Fruit fly (Drosophila melanogaster) whole organism, embryonic: Measurements from ENCODE around the gene CG12012.

Source experiments
- Ada2b ChIP-seq: fragments of 200-800 bp; sonication (Bioruptor generic); IDR thresholded peaks from 2 replicates; pipeline ENCODE4 v1.3.6; 2022; ENCODE audit warnings: missing biosample characterization, missing genetic modification characterization
- C15 ChIP-seq: fragments of 200-800 bp; sonication (Bioruptor generic); IDR thresholded peaks from 3 replicates; pipeline ENCODE4 v1.3.6; 2022; ENCODE audit warnings: missing biosample characterization, missing genetic modification characterization
- CG11093 ChIP-seq: fragments of 200-800 bp; sonication (Bioruptor generic); IDR thresholded peaks from 3 replicates; pipeline ENCODE4 v1.3.6; 2022; ENCODE audit warnings: missing biosample characterization, missing genetic modification characterization
- CG11560 ChIP-seq: fragments of 200-800 bp; sonication (Bioruptor generic); IDR thresholded peaks from 3 replicates; pipeline ENCODE4 v1.3.6; 2022; ENCODE audit warnings: missing biosample characterization, missing genetic modification characterization
- CG11695 ChIP-seq: fragments of 200-800 bp; sonication (Bioruptor generic); IDR thresholded peaks from 3 replicates; pipeline ENCODE4 v1.3.6; 2022; ENCODE audit warnings: missing biosample characterization, missing genetic modification characterization
- CG12769 ChIP-seq: fragments of 200-800 bp; sonication (Bioruptor generic); optimal IDR thresholded peaks from 2 replicates; lab custom pipeline; 2019; ENCODE audit warnings: missing biosample characterization, mild to moderate bottlenecking, missing genetic modification characterization, moderate library complexity
- CG14667 ChIP-seq: fragments of 200-800 bp; sonication (Bioruptor generic); IDR thresholded peaks from 2 replicates; pipeline ENCODE4 v1.3.6; 2022; ENCODE audit warnings: missing biosample characterization, missing genetic modification characterization
- CG14965 ChIP-seq: fragments of 200-800 bp; sonication (Bioruptor generic); optimal IDR thresholded peaks from 2 replicates; lab custom pipeline; 2016; ENCODE audit warnings: missing biosample characterization, missing genetic modification characterization, borderline replicate concordance
- CG15011 ChIP-seq: fragments of 200-800 bp; sonication (Bioruptor generic); optimal IDR thresholded peaks from 3 replicates; lab custom pipeline; 2018; ENCODE audit warnings: missing biosample characterization, mild to moderate bottlenecking, missing genetic modification characterization
- CG15514 ChIP-seq: fragments of 200-800 bp; sonication (Bioruptor generic); optimal IDR thresholded peaks from 3 replicates; lab custom pipeline; 2017; ENCODE audit warnings: missing biosample characterization, missing genetic modification characterization, mild to moderate bottlenecking, moderate library complexity, missing genetic modification reagents
- CG1647 ChIP-seq: fragments of 200-800 bp; sonication (Bioruptor generic); optimal IDR thresholded peaks from 3 replicates; lab custom pipeline; 2016; ENCODE audit warnings: missing biosample characterization, missing genetic modification characterization
- CG18262 ChIP-seq: fragments of 200-800 bp; optimal IDR thresholded peaks from 3 replicates; lab custom pipeline; 2019; ENCODE audit warnings: missing biosample characterization, mild to moderate bottlenecking, missing genetic modification characterization, moderate library complexity
- CG30020 ChIP-seq: fragments of 200-800 bp; optimal IDR thresholded peaks from 2 replicates; lab custom pipeline; 2019; ENCODE audit warnings: missing biosample characterization, mild to moderate bottlenecking, missing genetic modification characterization, moderate library complexity
- CG3281 ChIP-seq: fragments of 200-800 bp; sonication (Bioruptor generic); optimal IDR thresholded peaks from 3 replicates; lab custom pipeline; 2017; ENCODE audit warnings: missing biosample characterization, mild to moderate bottlenecking, missing genetic modification characterization
- CG4360 ChIP-seq: fragments of 200-800 bp; sonication (Bioruptor generic); IDR thresholded peaks from 2 replicates; pipeline ENCODE4 v1.3.6; 2022; ENCODE audit warnings: missing biosample characterization, missing genetic modification characterization
- CG7556 ChIP-seq: fragments of 200-800 bp; sonication (Bioruptor generic); optimal IDR thresholded peaks from 2 replicates; lab custom pipeline; 2017; ENCODE audit warnings: missing biosample characterization, mild to moderate bottlenecking, missing genetic modification characterization
- CG7928 ChIP-seq: fragments of 200-800 bp; sonication (Bioruptor generic); optimal IDR thresholded peaks from 2 replicates; lab custom pipeline; 2017; ENCODE audit warnings: missing biosample characterization, mild to moderate bottlenecking, missing genetic modification characterization
- CG8290 ChIP-seq, 3 experiments: fragments of 200-800 bp; sonication (Bioruptor generic); optimal IDR thresholded peaks; 2 replicates each; lab custom pipeline; 2016 to 2019; ENCODE audit warnings: missing biosample characterization in 3 of 3, missing genetic modification characterization in 3 of 3, mild to moderate bottlenecking in 2 of 3, moderate library complexity in 1 of 3
- CG8765 ChIP-seq: fragments of 200-800 bp; sonication (Bioruptor generic); IDR thresholded peaks from 2 replicates; pipeline ENCODE4 v1.3.6; 2022; ENCODE audit warnings: missing biosample characterization, missing genetic modification characterization
- Dp ChIP-seq: fragments of 200-800 bp; sonication (Bioruptor generic); optimal IDR thresholded peaks from 2 replicates; lab custom pipeline; 2018; ENCODE audit warnings: missing biosample characterization, mild to moderate bottlenecking, missing genetic modification characterization, moderate library complexity
- HHEX ChIP-seq: fragments of 200-800 bp; sonication (Bioruptor generic); optimal IDR thresholded peaks from 3 replicates; lab custom pipeline; 2017; ENCODE audit warnings: missing biosample characterization, mild to moderate bottlenecking, missing genetic modification characterization, missing genetic modification reagents
- Hmx ChIP-seq: fragments of 200-800 bp; sonication (Bioruptor generic); optimal IDR thresholded peaks from 2 replicates; lab custom pipeline; 2016; ENCODE audit warnings: missing biosample characterization, missing genetic modification characterization
- Myb ChIP-seq: fragments of 200-800 bp; sonication (Bioruptor generic); optimal IDR thresholded peaks from 2 replicates; lab custom pipeline; 2016; ENCODE audit warnings: missing biosample characterization, missing genetic modification characterization
- Neu2 ChIP-seq: fragments of 200-800 bp; sonication (Bioruptor generic); optimal IDR thresholded peaks from 3 replicates; lab custom pipeline; 2016; ENCODE audit warnings: missing biosample characterization, missing genetic modification characterization, borderline replicate concordance
- Rfx ChIP-seq: fragments of 200-800 bp; sonication (Bioruptor generic); IDR thresholded peaks from 2 replicates; pipeline ENCODE4 v1.3.6; 2022; ENCODE audit warnings: missing biosample characterization, missing genetic modification characterization
- Stat92E ChIP-seq, 3 experiments: fragments of >200 bp in 2 of 3; fragments of 200-800 bp in 1 of 3; sonication (Bioruptor generic) in 1 of 3; optimal IDR thresholded peaks; 2 replicates each; lab custom pipeline; 2017 to 2019; ENCODE audit warnings: missing biosample characterization in 3 of 3, missing genetic modification characterization in 3 of 3, mild to moderate bottlenecking in 1 of 3, moderate library complexity in 1 of 3
- Trl ChIP-seq, 3 experiments: fragments of >200 bp in 2 of 3; fragments of 200-800 bp in 1 of 3; sonication (Bioruptor generic) in 1 of 3; optimal IDR thresholded peaks; 2 replicates in 1 of 3; 3 replicates in 2 of 3; lab custom pipeline; 2016 to 2017; ENCODE audit warnings: missing biosample characterization in 1 of 3, missing genetic modification characterization in 1 of 3
- al ChIP-seq: fragments of 200-800 bp; sonication (Bioruptor generic); IDR thresholded peaks from 2 replicates; pipeline ENCODE4 v1.3.6; 2022; ENCODE audit warnings: missing biosample characterization, missing genetic modification characterization
- bbx ChIP-seq: fragments of 200-800 bp; sonication (Bioruptor generic); IDR thresholded peaks from 2 replicates; pipeline ENCODE4 v1.3.6; 2022; ENCODE audit warnings: missing biosample characterization, missing genetic modification characterization; ENCODE audit not compliant: partially characterized antibody
- bowl ChIP-seq: fragments of 200-800 bp; sonication (Bioruptor generic); IDR thresholded peaks from 2 replicates; pipeline ENCODE4 v1.3.6; 2022; ENCODE audit warnings: missing biosample characterization, missing genetic modification characterization
- croc ChIP-seq: fragments of 200-800 bp; sonication (Bioruptor generic); conservative IDR thresholded peaks from 3 replicates; pipeline ENCODE4 v1.3.6; 2022; ENCODE audit warnings: missing biosample characterization, missing genetic modification characterization
- ftz-f1 ChIP-seq: fragments of 200-800 bp; sonication (Bioruptor generic); optimal IDR thresholded peaks from 2 replicates; lab custom pipeline; 2016; ENCODE audit warnings: missing biosample characterization, missing genetic modification characterization
- gcm2 ChIP-seq: fragments of 200-800 bp; sonication (Bioruptor generic); optimal IDR thresholded peaks from 2 replicates; lab custom pipeline; 2016; ENCODE audit warnings: missing biosample characterization, missing genetic modification characterization
- grau ChIP-seq: fragments of 200-800 bp; optimal IDR thresholded peaks from 3 replicates; lab custom pipeline; 2019; ENCODE audit warnings: missing biosample characterization, mild to moderate bottlenecking, missing genetic modification characterization, moderate library complexity
- h ChIP-seq: fragments of >200 bp; optimal IDR thresholded peaks from 2 replicates; lab custom pipeline; 2017
- hkb ChIP-seq, 2 experiments: fragments of 200-800 bp in 1 of 2; fragments of >200 bp in 1 of 2; sonication (Bioruptor generic) in 1 of 2; IDR thresholded peaks in 1 of 2; optimal IDR thresholded peaks in 1 of 2; 2 replicates each; pipeline versions ENCODE4 v1.3.6 to Lab custom; 2017 to 2022; ENCODE audit warnings: missing biosample characterization in 1 of 2, missing genetic modification characterization in 1 of 2
- jing ChIP-seq: fragments of 200-800 bp; sonication (Bioruptor generic); optimal IDR thresholded peaks from 2 replicates; lab custom pipeline; 2018; ENCODE audit warnings: missing biosample characterization, mild to moderate bottlenecking, missing genetic modification characterization
- kni ChIP-seq: fragments of 200-800 bp; sonication (Bioruptor generic); optimal IDR thresholded peaks from 3 replicates; lab custom pipeline; 2017; ENCODE audit warnings: mild to moderate bottlenecking, missing biosample characterization, missing genetic modification reagents, missing genetic modification characterization
- nerfin-1 ChIP-seq: fragments of 200-800 bp; sonication (Bioruptor generic); optimal IDR thresholded peaks from 3 replicates; lab custom pipeline; 2019; ENCODE audit warnings: missing biosample characterization, mild to moderate bottlenecking, missing genetic modification characterization, moderate library complexity
- nerfin-2 ChIP-seq: fragments of 200-800 bp; sonication (Bioruptor generic); IDR thresholded peaks from 2 replicates; pipeline ENCODE4 v1.3.6; 2022; ENCODE audit warnings: missing biosample characterization, missing genetic modification characterization; ENCODE audit not compliant: partially characterized antibody
- pb ChIP-seq: fragments of 200-800 bp; sonication (Bioruptor generic); optimal IDR thresholded peaks from 3 replicates; lab custom pipeline; 2016; ENCODE audit warnings: missing biosample characterization, missing genetic modification characterization
- salm ChIP-seq: fragments of 200-800 bp; sonication (Bioruptor generic); optimal IDR thresholded peaks from 2 replicates; lab custom pipeline; 2018; ENCODE audit warnings: missing biosample characterization, mild to moderate bottlenecking, missing genetic modification characterization
- sc ChIP-seq, 3 experiments: fragments of >200 bp in 2 of 3; fragments of 200-800 bp in 1 of 3; sonication (Bioruptor generic) in 1 of 3; optimal IDR thresholded peaks; 2 replicates in 2 of 3; 3 replicates in 1 of 3; lab custom pipeline; 2017; ENCODE audit warnings: mild to moderate bottlenecking in 1 of 3, missing biosample characterization in 1 of 3, missing genetic modification characterization in 1 of 3, missing genetic modification reagents in 1 of 3
- sqz ChIP-seq: fragments of 200-800 bp; sonication (Bioruptor generic); optimal IDR thresholded peaks from 3 replicates; lab custom pipeline; 2018; ENCODE audit warnings: missing biosample characterization, mild to moderate bottlenecking, missing genetic modification characterization
- tll ChIP-seq, 2 experiments: fragments of 200-800 bp in 1 of 2; fragments of >200 bp in 1 of 2; sonication (Bioruptor generic) in 1 of 2; optimal IDR thresholded peaks; 2 replicates each; lab custom pipeline; 2017 to 2019; ENCODE audit warnings: missing biosample characterization in 2 of 2, missing genetic modification characterization in 2 of 2, mild to moderate bottlenecking in 1 of 2, moderate library complexity in 1 of 2
- ttk ChIP-seq: fragments of 200-800 bp; sonication (Bioruptor generic); IDR thresholded peaks from 2 replicates; pipeline ENCODE4 v2.1.2; 2022; ENCODE audit warnings: missing biosample characterization, missing genetic modification characterization
- tup ChIP-seq: fragments of 200-800 bp; sonication (Bioruptor generic); optimal IDR thresholded peaks from 2 replicates; lab custom pipeline; 2016; ENCODE audit warnings: missing biosample characterization, mild to moderate bottlenecking, missing genetic modification characterization, moderate library complexity

Gene CG12012

DNA sequence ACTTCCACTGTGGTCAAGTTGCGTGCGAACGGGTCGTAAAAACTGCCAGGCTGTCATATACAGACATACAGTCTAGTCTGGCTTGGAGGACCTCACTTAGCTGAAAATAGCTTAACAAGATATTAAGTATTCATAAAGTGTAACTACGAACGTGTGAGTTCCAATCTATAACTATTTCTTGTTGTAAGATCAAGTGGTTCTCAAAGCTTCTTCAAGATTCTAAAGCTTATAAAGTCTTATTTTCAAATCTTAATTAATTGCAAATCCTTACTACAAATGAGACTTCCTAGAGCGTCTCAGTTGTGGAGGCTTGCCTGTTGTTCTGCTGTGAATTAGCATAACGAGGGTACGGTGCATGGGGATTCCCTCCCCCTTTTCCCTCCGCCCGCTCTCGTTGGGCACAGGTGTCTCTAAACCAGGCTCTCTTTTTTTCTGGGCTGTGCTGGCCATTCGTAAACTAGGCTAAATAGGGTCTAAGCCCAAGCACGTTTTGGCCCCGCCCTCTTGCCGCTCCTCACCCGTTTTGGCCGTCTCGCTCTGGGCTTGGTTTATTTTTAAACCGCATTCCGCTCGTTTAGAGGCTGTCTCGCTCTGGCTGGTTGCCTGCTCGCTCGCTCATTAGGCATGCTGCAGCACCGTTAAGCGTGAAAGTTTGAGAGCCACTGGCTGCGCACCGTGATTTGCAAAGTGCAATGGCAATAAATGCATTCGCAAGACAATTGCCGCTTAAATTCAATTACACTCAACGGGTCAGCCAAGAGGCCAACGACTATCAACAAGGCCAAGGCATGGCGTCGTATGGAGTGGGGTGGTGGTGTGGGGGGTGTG, 38.3 kb upstream of the CG12012 start (continued):
- TF ChIP-seq grau (peak; percentile 34), Ada2b (GFP tag; lab: Robert Waterston, UW) (no peak), pb (GFP tag; lab: Kevin White, UChicago) (no peak), gcm2 (GFP tag; lab: Kevin White, UChicago) (no peak), CG11695 (GFP tag; lab: Robert Waterston, UW) (no peak), CG7928 (GFP tag; lab: Kevin White, UChicago) (no peak), nerfin-2 (GFP tag; lab: Robert Waterston, UW) (no peak), CG14965 (no peak), sc (optimal IDR thresholded peaks at IDR 0.05; lab: Kevin White, UChicago) (no peak), sc (GFP tag; optimal IDR thresholded peaks at IDR 0.05; lab: Kevin White, UChicago) (no peak), C15 (GFP tag; lab: Robert Waterston, UW) (no peak), CG8765 (GFP tag; lab: Robert Waterston, UW) (no peak), Myb (no peak), CG4360 (peak; percentile 19; the same call in 1 of the 2 replicates), CG7556 (GFP tag; lab: Kevin White, UChicago) (no peak), Neu2 (GFP tag; lab: Kevin White, UChicago) (no peak), Hmx (GFP tag; lab: Kevin White, UChicago) (no peak), bbx (GFP tag; lab: Robert Waterston, UW) (no peak), Stat92E (GFP tag; optimal IDR thresholded peaks at IDR 0.05; lab: Kevin White, UChicago) (no peak), CG18262 (no peak), h (no peak), ttk (GFP tag; lab: Robert Waterston, UW) (no peak), CG30020 (tag; lab: Kevin White, UChicago) (no peak), CG14667 (GFP tag; lab: Robert Waterston, UW) (no peak), tll (GFP tag; optimal IDR thresholded peaks at IDR 0.05; lab: Kevin White, UChicago) (no peak), CG11560 (tag; lab: Robert Waterston, UW) (no peak), hkb (optimal IDR thresholded peaks at IDR 0.05; lab: Kevin White, UChicago) (no peak), hkb (GFP tag; IDR thresholded peaks at IDR 0.05; lab: Robert Waterston, UW) (no peak), croc (GFP tag; lab: Robert Waterston, UW) (no peak), bowl (GFP tag; lab: Robert Waterston, UW) (no peak), CG15011 (no peak), tup (GFP tag; lab: Kevin White, UChicago) (no peak), Dp (GFP tag; lab: Kevin White, UChicago) (no peak), Rfx (GFP tag; lab: Robert Waterston, UW) (no peak), nerfin-1 (tag; lab: Kevin White, UChicago) (no peak), sqz (no peak), CG8290 (GFP tag; optimal IDR thresholded peaks at IDR 0.05; lab: Kevin White, UChicago) (no peak), CG8290 (tag; optimal IDR thresholded peaks at IDR 0.05; lab: Kevin White, UChicago) (no peak), CG11093 (GFP tag; lab: Robert Waterston, UW) (no peak), jing (GFP tag; lab: Kevin White, UChicago) (no peak), CG12769 (no peak), ftz-f1 (GFP tag; lab: Kevin White, UChicago) (no peak), kni (GFP tag; lab: Kevin White, UChicago) (peak; percentile 29), CG1647 (GFP tag; lab: Kevin White, UChicago) (no peak), CG15514 (GFP tag; lab: Kevin White, UChicago) (no peak), salm (no peak), HHEX (GFP tag; lab: Kevin White, UChicago) (no peak), CG3281 (GFP tag; lab: Kevin White, UChicago) (no peak), al (GFP tag; lab: Robert Waterston, UW) (no peak), Trl (optimal IDR thresholded peaks at IDR 0.05; lab: Kevin White, UChicago) (no peak), Trl (GFP tag; optimal IDR thresholded peaks at IDR 0.05; lab: Kevin White, UChicago) (no peak)
